Worm (Caenorhabditis elegans): ENCODE measurements around the gene F53B7.4.

The F53B7.4 gene

DNA sequence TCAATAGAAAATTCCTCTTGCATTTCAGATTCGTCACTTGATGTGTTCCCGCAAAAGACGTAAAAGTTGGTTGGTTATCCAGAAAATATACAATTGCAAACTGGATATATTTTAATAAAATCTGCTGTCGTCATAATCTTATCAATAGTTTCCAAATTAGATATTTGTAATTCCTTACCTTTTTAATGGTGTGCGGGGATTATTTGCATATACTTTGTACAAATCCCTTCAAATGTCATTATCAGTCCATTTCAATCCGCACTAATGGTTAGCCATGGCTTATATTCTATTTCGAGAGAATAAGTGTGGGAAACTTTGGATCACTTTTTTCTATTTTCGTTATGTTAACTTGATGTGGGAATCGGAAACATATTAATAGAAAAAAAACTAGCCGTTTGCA, 1.8 kb upstream of the F53B7.4 start:
- TF ChIP-seq nhr-76 (tag; optimal IDR thresholded peaks at IDR 0.05), result no peak
- no peak for TF ChIP-seq R02D3.7 (tag; optimal IDR thresholded peaks at IDR 0.05)
- TF ChIP-seq mml-1 (tag; optimal IDR thresholded peaks at IDR 0.05), result no peak
- TF ChIP-seq elt-2 (tag; optimal IDR thresholded peaks at IDR 0.05), result no peak
- TF ChIP-seq tbx-2 (tag; optimal IDR thresholded peaks at IDR 0.05), result no peak
- no peak for TF ChIP-seq aly-2 (tag; optimal IDR thresholded peaks at IDR 0.05)
- TF ChIP-seq nhr-67 (tag; optimal IDR thresholded peaks at IDR 0.05), result no peak
- TF ChIP-seq nhr-237 (tag; optimal IDR thresholded peaks at IDR 0.05), result no peak
- TF ChIP-seq ceh-16 (tag; optimal IDR thresholded peaks at IDR 0.05), result no peak
- TF ChIP-seq fkh-2 (tag; optimal IDR thresholded peaks at IDR 0.05), result no peak
- TF ChIP-seq nhr-11 (tag; optimal IDR thresholded peaks at IDR 0.05), result no peak
- no peak for TF ChIP-seq pha-4 (tag; optimal IDR thresholded peaks at IDR 0.05)
- no peak for TF ChIP-seq snpc-4 (tag; optimal IDR thresholded peaks at IDR 0.05)
- TF ChIP-seq mdl-1 (tag; optimal IDR thresholded peaks at IDR 0.05), result no peak

DNA sequence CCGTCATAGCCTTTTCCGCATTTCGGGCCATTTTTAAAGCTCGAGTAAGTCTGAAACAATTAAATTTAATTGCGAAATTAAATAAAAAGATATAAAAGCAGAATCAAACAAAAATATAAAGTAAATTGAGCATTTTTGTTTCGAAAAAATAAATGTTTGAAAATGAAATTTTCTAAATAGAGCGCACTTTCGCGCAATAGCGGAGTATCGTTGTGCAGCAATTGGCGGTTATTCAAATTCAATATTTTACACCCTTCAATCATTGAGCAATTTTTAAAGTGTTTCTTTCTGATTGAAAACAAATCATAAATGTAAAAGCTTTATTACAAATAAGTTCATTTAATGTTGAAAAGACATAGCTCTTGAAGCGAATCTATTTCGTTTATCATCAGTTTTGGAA, 1.7 kb downstream of the F53B7.4 start, which contains the start of gene isy-1:
Gene isy-1 (minus strand): TSS at position 50 of the 400 bp plus-strand sequence.
- TF ChIP-seq snpc-4 (tag; optimal IDR thresholded peaks at IDR 0.05) (peak; percentile 87), lin-15B (tag; optimal IDR thresholded peaks at IDR 0.05) (peak; percentile 95), egl-5 (tag; optimal IDR thresholded peaks at IDR 0.05) (peak; percentile 41), fkh-10 (GFP tag; optimal IDR thresholded peaks at IDR 0.05) (peak; percentile 22), elt-2 (tag; optimal IDR thresholded peaks at IDR 0.05) (peak; percentile 18), R02D3.7 (tag; optimal IDR thresholded peaks at IDR 0.05) (peak; percentile 29), pha-4 (tag; optimal IDR thresholded peaks at IDR 0.05) (peak; percentile 94), nhr-43 (tag; optimal IDR thresholded peaks at IDR 0.05; ENCODE audit: poor library complexity, severe bottlenecking) (peak; percentile 12), pqm-1 (tag; optimal IDR thresholded peaks at IDR 0.05) (no peak), ZK546.5 (tag; optimal IDR thresholded peaks at IDR 0.05) (no peak), tbx-2 (tag; optimal IDR thresholded peaks at IDR 0.05) (no peak), nfya-1 (tag; optimal IDR thresholded peaks at IDR 0.05; ENCODE audit: insufficient read depth) (peak; percentile 81), nhr-25 (tag; optimal IDR thresholded peaks at IDR 0.05) (peak; percentile 45)

DNA sequence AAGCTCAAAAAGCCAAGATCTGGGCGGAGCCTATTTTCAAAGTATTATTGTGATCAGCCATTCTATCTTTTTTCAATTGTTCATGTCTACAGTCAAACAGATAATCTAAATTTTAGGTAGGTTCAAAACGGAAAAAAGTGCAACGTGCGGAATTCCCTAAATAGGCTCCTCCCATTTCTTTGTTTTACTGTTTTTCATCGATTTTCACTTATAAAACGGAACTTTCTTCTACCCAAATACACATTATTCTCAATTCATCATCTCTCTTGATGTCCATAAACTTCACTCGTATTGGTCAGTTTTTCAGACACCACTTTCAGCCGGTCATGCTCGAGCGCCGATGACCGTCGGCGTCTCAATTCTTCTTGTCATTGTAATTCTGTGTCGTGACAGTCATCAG, 3.5 kb downstream of the F53B7.4 start, which contains the start of gene F53B7.7:
Gene F53B7.7 (plus strand): TSS at position 301 of the 400 bp plus-strand sequence.
- no peak for TF ChIP-seq skn-1 (tag; optimal IDR thresholded peaks at IDR 0.05)
- TF ChIP-seq nhr-25 (tag; optimal IDR thresholded peaks at IDR 0.05), result no peak
- no peak for TF ChIP-seq zag-1 (tag; optimal IDR thresholded peaks at IDR 0.05)
- no peak for TF ChIP-seq nhr-43 (tag; optimal IDR thresholded peaks at IDR 0.05; ENCODE audit: poor library complexity, severe bottlenecking)
- TF ChIP-seq fkh-2 (tag; optimal IDR thresholded peaks at IDR 0.05), result no peak
- TF ChIP-seq elt-3 (tag; optimal IDR thresholded peaks at IDR 0.05), result no peak
- TF ChIP-seq ZK546.5 (tag; optimal IDR thresholded peaks at IDR 0.05), result no peak
- TF ChIP-seq ceh-82 (tag; optimal IDR thresholded peaks at IDR 0.05), result no peak
- no peak for TF ChIP-seq unc-39 (tag; optimal IDR thresholded peaks at IDR 0.05)
- TF ChIP-seq eor-1 (tag; optimal IDR thresholded peaks at IDR 0.05), result no peak
- no peak for TF ChIP-seq lin-15B (tag; optimal IDR thresholded peaks at IDR 0.05)
- TF ChIP-seq pha-4 (tag; optimal IDR thresholded peaks at IDR 0.05), result no peak
- no peak for TF ChIP-seq nhr-237 (tag; optimal IDR thresholded peaks at IDR 0.05)
- TF ChIP-seq nhr-76 (tag; optimal IDR thresholded peaks at IDR 0.05), result no peak
- TF ChIP-seq nhr-77 (tag; optimal IDR thresholded peaks at IDR 0.05), result no peak
- TF ChIP-seq tbx-2 (tag; optimal IDR thresholded peaks at IDR 0.05), result no peak
- no peak for TF ChIP-seq nfya-1 (tag; optimal IDR thresholded peaks at IDR 0.05; ENCODE audit: insufficient read depth)
- no peak for TF ChIP-seq pqm-1 (tag; optimal IDR thresholded peaks at IDR 0.05)
- no peak for TF ChIP-seq elt-2 (tag; optimal IDR thresholded peaks at IDR 0.05)

DNA sequence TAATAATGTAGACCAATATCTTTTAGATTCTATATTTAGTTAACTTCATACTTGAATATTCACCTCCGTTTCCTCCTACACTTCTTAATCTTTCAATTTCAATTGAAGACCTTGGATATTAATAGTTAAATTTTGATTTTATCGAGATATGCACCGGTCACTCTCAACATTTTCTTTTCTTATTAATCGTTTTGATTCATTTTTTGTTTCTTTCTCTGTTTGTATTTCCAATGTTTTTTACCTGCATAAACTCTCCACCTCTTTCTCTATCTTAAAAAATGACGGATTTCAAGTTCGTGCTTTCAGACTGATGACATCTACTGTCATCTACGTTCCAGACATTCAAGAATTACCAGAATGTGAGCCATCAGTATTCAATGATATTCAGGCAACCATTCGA, 10.5 kb downstream of the F53B7.4 start, which contains the start of gene frpr-9:
Gene frpr-9 (plus strand): TSS at position 301 of the 400 bp plus-strand sequence.
- TF ChIP-seq nhr-25 (tag; optimal IDR thresholded peaks at IDR 0.05) (no peak), pha-4 (tag; optimal IDR thresholded peaks at IDR 0.05) (no peak), fos-1 (tag; optimal IDR thresholded peaks at IDR 0.05) (no peak), unc-39 (tag; optimal IDR thresholded peaks at IDR 0.05) (no peak)

DNA sequence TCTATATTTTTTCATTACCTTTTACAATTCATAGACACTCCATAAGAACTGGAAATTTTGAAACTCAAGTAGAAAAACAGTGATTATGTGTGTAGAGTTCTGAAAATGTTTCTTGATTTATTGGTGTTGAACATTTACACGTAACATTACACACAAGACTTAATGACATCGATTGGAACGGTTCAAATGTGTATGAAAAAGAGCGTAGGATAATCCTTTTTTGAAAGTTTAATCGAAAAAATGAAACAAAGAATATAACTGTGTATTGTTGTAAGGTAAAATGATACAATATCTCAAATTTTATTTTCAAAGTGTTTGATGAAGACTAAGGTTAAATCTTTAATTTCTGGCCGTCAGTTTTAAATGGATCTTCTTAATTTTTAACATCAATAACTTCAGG, 21.2 kb downstream of the F53B7.4 start, which contains the start of gene fig-1:
Gene fig-1 (minus strand): TSS at position 101 of the 400 bp plus-strand sequence.
- TF ChIP-seq ceh-82 (tag; optimal IDR thresholded peaks at IDR 0.05) (no peak), snpc-4 (tag; optimal IDR thresholded peaks at IDR 0.05) (no peak), lsy-12 (tag; optimal IDR thresholded peaks at IDR 0.05) (no peak), aly-2 (tag; optimal IDR thresholded peaks at IDR 0.05) (no peak), ama-1 (optimal IDR thresholded peaks at IDR 0.05) (no peak), skn-1 (tag; optimal IDR thresholded peaks at IDR 0.05) (no peak), unc-62 (GFP tag; optimal IDR thresholded peaks at IDR 0.05) (no peak), mml-1 (tag; optimal IDR thresholded peaks at IDR 0.05) (no peak)
